Fruit fly (Drosophila melanogaster) Kc167 (cell line): ENCODE data around the gene CG12617.

Source experiments
- Myc ChIP-seq: fragments of >200 bp; optimal IDR thresholded peaks from 2 replicates; lab custom pipeline; 2017; ENCODE audit warnings: missing external identifiers
- ttk ChIP-seq: sonication (Bioruptor generic); optimal IDR thresholded peaks from 2 replicates; lab custom pipeline; 2017; ENCODE audit warnings: missing external identifiers

DNA sequence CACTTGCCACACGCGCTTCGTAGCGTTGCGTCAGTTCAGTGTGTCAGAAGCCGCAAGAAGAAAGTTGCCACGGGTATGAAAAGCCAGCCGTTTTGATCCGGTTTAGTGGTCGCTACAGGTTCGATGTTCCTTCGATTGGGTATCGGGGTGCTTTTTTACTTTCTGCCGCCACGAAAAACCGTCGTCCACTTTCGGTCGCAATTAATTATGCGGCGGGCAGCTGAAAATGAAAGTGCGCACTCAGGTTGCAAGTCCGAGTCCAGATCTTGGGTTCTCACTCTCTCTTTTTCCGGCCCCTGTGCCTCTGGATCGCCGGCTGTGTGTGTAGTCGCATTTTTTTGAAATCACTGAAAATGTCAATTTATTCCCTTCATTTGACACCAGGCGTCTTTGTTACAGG lies 2.5 kb downstream of the CG12617 start:
- TF ChIP-seq ttk: no peak
- no peak for TF ChIP-seq Myc
